Worm (Caenorhabditis elegans) whole organism, L2 larva: ENCODE measurements around the gene mrpl-50.

Experiments used
- R02D3.7 ChIP-seq: fragments of 150-350 bp; optimal IDR thresholded peaks from 2 replicates; lab custom pipeline; 2014; ENCODE audit warnings: missing biosample characterization, missing genetic modification characterization
- ZK546.5 ChIP-seq: sonication (generic microtip); optimal IDR thresholded peaks from 2 replicates; lab custom pipeline; 2017; ENCODE audit warnings: missing biosample characterization, missing genetic modification characterization
- ama-1 ChIP-seq: fragments of 150-350 bp; optimal IDR thresholded peaks from 2 replicates; lab custom pipeline; 2018; ENCODE audit warnings: inconsistent platforms
- ceh-82 ChIP-seq: fragments of 150-350 bp; optimal IDR thresholded peaks from 2 replicates; lab custom pipeline; 2014; ENCODE audit warnings: missing biosample characterization, missing genetic modification characterization
- elt-1 ChIP-seq: fragments of 150-350 bp; optimal IDR thresholded peaks from 2 replicates; lab custom pipeline; 2014; ENCODE audit warnings: missing biosample characterization, missing genetic modification characterization
- lsy-2 ChIP-seq, 2 experiments: fragments of 150-350 bp in 1 of 2; sonication (generic microtip) in 1 of 2; optimal IDR thresholded peaks; 2 replicates each; lab custom pipeline; 2014 to 2017; ENCODE audit warnings: missing biosample characterization in 2 of 2, missing genetic modification characterization in 2 of 2
- mdl-1 ChIP-seq, 2 experiments: fragments of 150-350 bp in 1 of 2; sonication (generic microtip) in 1 of 2; optimal IDR thresholded peaks; 2 replicates each; lab custom pipeline; 2017; ENCODE audit warnings: missing biosample characterization in 2 of 2, missing genetic modification characterization in 2 of 2
- nhr-23 ChIP-seq: fragments of 150-350 bp; optimal IDR thresholded peaks from 2 replicates; lab custom pipeline; 2014; ENCODE audit warnings: missing biosample characterization, missing genetic modification reagents, missing genetic modification characterization
- unc-39 ChIP-seq: fragments of 150-350 bp; optimal IDR thresholded peaks from 2 replicates; lab custom pipeline; 2014; ENCODE audit warnings: missing biosample characterization, missing genetic modification characterization
- unc-62 ChIP-seq: fragments of 150-350 bp; optimal IDR thresholded peaks from 2 replicates; lab custom pipeline; 2014; ENCODE audit warnings: missing biosample characterization, missing genetic modification reagents, missing genetic modification characterization
- ztf-11 ChIP-seq: sonication (generic microtip); optimal IDR thresholded peaks from 2 replicates; lab custom pipeline; 2017; ENCODE audit warnings: missing biosample characterization, missing genetic modification characterization

- TF ChIP-seq ama-1 (lab: Kevin White, UChicago) (peak; percentile 9), ZK546.5 (tag; lab: Kevin White, UChicago) (no peak), nhr-23 (tag; lab: Kevin White, UChicago) (no peak), unc-62 (GFP tag; lab: Kevin White, UChicago) (no peak), ceh-82 (no peak), mdl-1 (tag; optimal IDR thresholded peaks at IDR 0.05; lab: Kevin White, UChicago) (no peak), R02D3.7 (tag; lab: Kevin White, UChicago) (no peak), elt-1 (no peak), ztf-11 (tag; lab: Kevin White, UChicago) (no peak), unc-39 (tag; lab: Kevin White, UChicago) (no peak), lsy-2 (tag; optimal IDR thresholded peaks at IDR 0.05; lab: Kevin White, UChicago) (no peak)
These were observed 31.8 kb downstream of the mrpl-50 start for ce11 chrII:8961450-8961849.
